Fruit fly (Drosophila melanogaster): ENCODE measurements around the gene kuk.

DNA sequence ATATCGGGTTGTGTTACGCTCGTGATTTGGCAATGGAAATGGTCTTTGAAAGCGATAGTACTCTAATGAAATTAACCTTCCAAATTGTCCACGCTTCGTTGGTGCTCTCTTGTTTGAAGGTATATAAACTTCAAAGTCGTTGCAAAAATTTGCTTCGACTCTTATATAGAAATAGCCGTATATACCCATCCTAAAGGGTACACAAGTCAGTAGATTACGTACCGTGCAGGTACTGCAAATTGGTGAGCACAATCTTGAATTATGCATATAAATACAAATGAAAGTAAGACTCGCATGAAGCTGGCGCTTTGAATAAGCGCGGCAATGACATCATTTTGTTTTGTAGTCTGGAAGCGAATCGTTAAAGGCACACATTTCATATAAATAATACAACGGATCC lies 36.2 kb downstream of the kuk start:
- no peak for TF ChIP-seq h (optimal IDR thresholded peaks at IDR 0.05)
- TF ChIP-seq Myc (optimal IDR thresholded peaks at IDR 0.05): no peak
- TF ChIP-seq ttk (optimal IDR thresholded peaks at IDR 0.05): no peak
- no peak for TF ChIP-seq psq (optimal IDR thresholded peaks at IDR 0.05)
- TF ChIP-seq insv (optimal IDR thresholded peaks at IDR 0.05): no peak

Data from Kc167 (cell line).